Fruit fly (Drosophila melanogaster) whole organism, embryonic: ENCODE results near the gene ZIPIC.
A peak's percentile ranks its signal among the peaks of the same experiment; 100 is the strongest.

Experiments
- Atf-2 ChIP-seq: fragments of 200-800 bp; sonication (Bioruptor generic); optimal IDR thresholded peaks from 2 replicates; lab custom pipeline; 2016; ENCODE audit warnings: missing biosample characterization, missing genetic modification characterization
- B-H1 ChIP-seq: fragments of 200-800 bp; sonication (Bioruptor generic); IDR thresholded peaks from 3 replicates; pipeline ENCODE4 v1.3.6; 2022; ENCODE audit warnings: missing biosample characterization, missing genetic modification characterization
- BEAF-32 ChIP-seq: fragments of 200-800 bp; sonication (Bioruptor generic); optimal IDR thresholded peaks from 3 replicates; lab custom pipeline; 2017; ENCODE audit warnings: missing biosample characterization, missing genetic modification characterization, mild to moderate bottlenecking, moderate library complexity, missing genetic modification reagents
- CG10979 ChIP-seq: fragments of 200-800 bp; sonication (Bioruptor generic); optimal IDR thresholded peaks from 2 replicates; lab custom pipeline; 2018; ENCODE audit warnings: missing biosample characterization, mild to moderate bottlenecking, missing genetic modification characterization, moderate library complexity
- CG11456 ChIP-seq: fragments of 200-800 bp; sonication (Bioruptor generic); IDR thresholded peaks from 3 replicates; pipeline ENCODE4 v1.3.6; 2022; ENCODE audit warnings: missing biosample characterization, missing genetic modification characterization
- CG11560 ChIP-seq: fragments of 200-800 bp; sonication (Bioruptor generic); IDR thresholded peaks from 3 replicates; pipeline ENCODE4 v1.3.6; 2022; ENCODE audit warnings: missing biosample characterization, missing genetic modification characterization
- CG12155 ChIP-seq: fragments of 200-800 bp; sonication (Bioruptor generic); optimal IDR thresholded peaks from 3 replicates; lab custom pipeline; 2016; ENCODE audit warnings: missing biosample characterization, missing genetic modification characterization
- CG13123 ChIP-seq: fragments of 200-800 bp; sonication (Bioruptor generic); optimal IDR thresholded peaks from 2 replicates; lab custom pipeline; 2016; ENCODE audit warnings: missing biosample characterization, missing genetic modification characterization
- CG15269 ChIP-seq: fragments of 200-800 bp; sonication (Bioruptor generic); optimal IDR thresholded peaks from 2 replicates; lab custom pipeline; 2018; ENCODE audit warnings: missing biosample characterization, mild to moderate bottlenecking, missing genetic modification characterization, moderate library complexity
- CG15514 ChIP-seq: fragments of 200-800 bp; sonication (Bioruptor generic); optimal IDR thresholded peaks from 3 replicates; lab custom pipeline; 2017; ENCODE audit warnings: missing biosample characterization, missing genetic modification characterization, mild to moderate bottlenecking, moderate library complexity, missing genetic modification reagents
- CG1602 ChIP-seq: fragments of 200-800 bp; sonication (Bioruptor generic); optimal IDR thresholded peaks from 3 replicates; lab custom pipeline; 2016; ENCODE audit warnings: missing biosample characterization, missing genetic modification characterization
- CG16815 ChIP-seq: fragments of 200-800 bp; sonication (Bioruptor generic); optimal IDR thresholded peaks from 3 replicates; lab custom pipeline; 2017; ENCODE audit warnings: missing biosample characterization, mild to moderate bottlenecking, missing genetic modification characterization
- CG2116 ChIP-seq: fragments of 200-800 bp; sonication (Bioruptor generic); optimal IDR thresholded peaks from 3 replicates; lab custom pipeline; 2018; ENCODE audit warnings: missing biosample characterization, mild to moderate bottlenecking, missing genetic modification characterization
- CG2120 ChIP-seq: fragments of 200-800 bp; sonication (Bioruptor generic); optimal IDR thresholded peaks from 3 replicates; lab custom pipeline; 2016; ENCODE audit warnings: missing biosample characterization, missing genetic modification characterization
- CG30431 ChIP-seq: fragments of 200-800 bp; sonication (Bioruptor generic); optimal IDR thresholded peaks from 2 replicates; lab custom pipeline; 2017; ENCODE audit warnings: missing biosample characterization, missing genetic modification characterization
- CG32767 ChIP-seq: fragments of 200-800 bp; sonication (Bioruptor generic); IDR thresholded peaks from 2 replicates; pipeline ENCODE4 v1.3.6; 2022; ENCODE audit warnings: missing biosample characterization, missing genetic modification characterization
- CG43689 ChIP-seq: fragments of 200-800 bp; sonication (Bioruptor generic); IDR thresholded peaks from 2 replicates; pipeline ENCODE4 v1.3.6; 2022; ENCODE audit warnings: missing biosample characterization, missing genetic modification characterization
- CG6813 ChIP-seq: fragments of 200-800 bp; sonication (Bioruptor generic); optimal IDR thresholded peaks from 2 replicates; lab custom pipeline; 2017; ENCODE audit warnings: missing biosample characterization, missing genetic modification characterization, mild to moderate bottlenecking, moderate library complexity, missing genetic modification reagents
- CG7928 ChIP-seq: fragments of 200-800 bp; sonication (Bioruptor generic); optimal IDR thresholded peaks from 2 replicates; lab custom pipeline; 2017; ENCODE audit warnings: missing biosample characterization, mild to moderate bottlenecking, missing genetic modification characterization
- CG7963 ChIP-seq: fragments of 200-800 bp; sonication (Bioruptor generic); IDR thresholded peaks from 3 replicates; pipeline ENCODE4 v1.3.6; 2022; ENCODE audit warnings: missing biosample characterization, missing genetic modification characterization; ENCODE audit not compliant: partially characterized antibody
- CoRest ChIP-seq: fragments of 200-800 bp; sonication (Bioruptor generic); optimal IDR thresholded peaks from 3 replicates; lab custom pipeline; 2018; ENCODE audit warnings: missing biosample characterization, mild to moderate bottlenecking, missing genetic modification characterization, moderate library complexity
- Drgx ChIP-seq: fragments of 200-800 bp; sonication (Bioruptor generic); IDR thresholded peaks from 2 replicates; pipeline ENCODE4 v1.3.6; 2022; ENCODE audit warnings: missing biosample characterization, missing genetic modification characterization
- E2f2 ChIP-seq: fragments of 200-800 bp; sonication (Bioruptor generic); IDR thresholded peaks from 2 replicates; pipeline ENCODE4 v1.3.6; 2022; ENCODE audit warnings: missing biosample characterization, missing genetic modification characterization
- Fer3 ChIP-seq: fragments of 200-800 bp; sonication (Bioruptor generic); optimal IDR thresholded peaks from 2 replicates; lab custom pipeline; 2018; ENCODE audit warnings: missing biosample characterization, mild to moderate bottlenecking, missing genetic modification characterization, moderate library complexity
- GATAe ChIP-seq: fragments of 200-800 bp; sonication (Bioruptor generic); conservative IDR thresholded peaks from 2 replicates; pipeline ENCODE4 v1.3.6; 2022; ENCODE audit warnings: missing biosample characterization, missing genetic modification characterization
- Hey ChIP-seq: fragments of 200-800 bp; sonication (Bioruptor generic); optimal IDR thresholded peaks from 3 replicates; lab custom pipeline; 2018; ENCODE audit warnings: missing biosample characterization, mild to moderate bottlenecking, missing genetic modification characterization
- Mrtf ChIP-seq: fragments of 200-800 bp; sonication (Bioruptor generic); IDR thresholded peaks from 3 replicates; pipeline ENCODE4 v1.3.6; 2022; ENCODE audit warnings: missing biosample characterization, missing genetic modification characterization
- Opbp ChIP-seq: fragments of 200-800 bp; sonication (Bioruptor generic); IDR thresholded peaks from 3 replicates; pipeline ENCODE4 v1.3.6; 2022; ENCODE audit warnings: missing biosample characterization, missing genetic modification characterization; ENCODE audit not compliant: partially characterized antibody
- Sin3A ChIP-seq: fragments of >200 bp; optimal IDR thresholded peaks from 2 replicates; lab custom pipeline; 2018
- Six4 ChIP-seq: fragments of 200-800 bp; sonication (Bioruptor generic); optimal IDR thresholded peaks from 2 replicates; lab custom pipeline; 2016; ENCODE audit warnings: missing biosample characterization, missing genetic modification characterization
- Ssrp ChIP-seq: fragments of 200-800 bp; sonication (Bioruptor generic); optimal IDR thresholded peaks from 2 replicates; lab custom pipeline; 2018; ENCODE audit warnings: missing biosample characterization, mild to moderate bottlenecking, missing genetic modification characterization, moderate library complexity
- Stat92E ChIP-seq, 3 experiments: fragments of >200 bp in 2 of 3; fragments of 200-800 bp in 1 of 3; sonication (Bioruptor generic) in 1 of 3; optimal IDR thresholded peaks; 2 replicates each; lab custom pipeline; 2017 to 2019; ENCODE audit warnings: missing biosample characterization in 3 of 3, missing genetic modification characterization in 3 of 3, mild to moderate bottlenecking in 1 of 3, moderate library complexity in 1 of 3
- ab ChIP-seq: fragments of 200-800 bp; sonication (Bioruptor generic); optimal IDR thresholded peaks from 2 replicates; lab custom pipeline; 2016; ENCODE audit warnings: missing biosample characterization, missing genetic modification characterization
- al ChIP-seq: fragments of 200-800 bp; sonication (Bioruptor generic); IDR thresholded peaks from 2 replicates; pipeline ENCODE4 v1.3.6; 2022; ENCODE audit warnings: missing biosample characterization, missing genetic modification characterization
- ash1 ChIP-seq: fragments of 200-800 bp; sonication (Bioruptor generic); optimal IDR thresholded peaks from 2 replicates; lab custom pipeline; 2018; ENCODE audit warnings: missing biosample characterization, mild to moderate bottlenecking, missing genetic modification characterization
- corto ChIP-seq: fragments of 200-800 bp; sonication (Bioruptor generic); optimal IDR thresholded peaks from 2 replicates; lab custom pipeline; 2016; ENCODE audit warnings: missing biosample characterization, mild to moderate bottlenecking, missing genetic modification characterization, moderate library complexity
- croc ChIP-seq: fragments of 200-800 bp; sonication (Bioruptor generic); conservative IDR thresholded peaks from 3 replicates; pipeline ENCODE4 v1.3.6; 2022; ENCODE audit warnings: missing biosample characterization, missing genetic modification characterization
- dmrt99B ChIP-seq: fragments of 200-800 bp; sonication (Bioruptor generic); optimal IDR thresholded peaks from 2 replicates; lab custom pipeline; 2018; ENCODE audit warnings: missing biosample characterization, mild to moderate bottlenecking, missing genetic modification characterization, moderate library complexity
- ems ChIP-seq: fragments of 200-800 bp; sonication (Bioruptor generic); optimal IDR thresholded peaks from 3 replicates; lab custom pipeline; 2016; ENCODE audit warnings: missing biosample characterization, missing genetic modification characterization
- gcm ChIP-seq: fragments of 200-800 bp; sonication (Bioruptor generic); optimal IDR thresholded peaks from 2 replicates; lab custom pipeline; 2019; ENCODE audit warnings: missing biosample characterization, mild to moderate bottlenecking, missing genetic modification characterization, moderate library complexity
- inv ChIP-seq: fragments of 200-800 bp; sonication (Bioruptor generic); IDR thresholded peaks from 2 replicates; pipeline ENCODE4 v1.3.6; 2022; ENCODE audit warnings: missing biosample characterization, missing genetic modification characterization; ENCODE audit not compliant: partially characterized antibody
- kay ChIP-seq: fragments of 200-800 bp; sonication (Bioruptor generic); optimal IDR thresholded peaks from 2 replicates; lab custom pipeline; 2016; ENCODE audit warnings: missing biosample characterization, missing genetic modification characterization
- luna ChIP-seq: fragments of 200-800 bp; sonication (Bioruptor generic); optimal IDR thresholded peaks from 2 replicates; lab custom pipeline; 2016; ENCODE audit warnings: missing biosample characterization, missing genetic modification characterization
- pita ChIP-seq: fragments of 200-800 bp; sonication (Bioruptor generic); optimal IDR thresholded peaks from 2 replicates; lab custom pipeline; 2017; ENCODE audit warnings: missing biosample characterization, mild to moderate bottlenecking, missing genetic modification characterization
- pnt ChIP-seq: fragments of 200-800 bp; sonication (Bioruptor generic); optimal IDR thresholded peaks from 3 replicates; lab custom pipeline; 2016; ENCODE audit warnings: missing biosample characterization, missing genetic modification characterization
- sim ChIP-seq: fragments of 200-800 bp; sonication (Bioruptor generic); IDR thresholded peaks from 2 replicates; pipeline ENCODE4 v1.3.6; 2022; ENCODE audit warnings: missing biosample characterization, missing genetic modification characterization
- slou ChIP-seq: fragments of 200-800 bp; sonication (Bioruptor generic); optimal IDR thresholded peaks from 3 replicates; lab custom pipeline; 2016; ENCODE audit warnings: missing biosample characterization, missing genetic modification characterization
- slp2 ChIP-seq: fragments of 200-800 bp; sonication (Bioruptor generic); optimal IDR thresholded peaks from 2 replicates; lab custom pipeline; 2016; ENCODE audit warnings: missing biosample characterization, missing genetic modification characterization
- tin ChIP-seq: fragments of 200-800 bp; sonication (Bioruptor generic); optimal IDR thresholded peaks from 3 replicates; lab custom pipeline; 2016; ENCODE audit warnings: missing biosample characterization, missing genetic modification characterization
- trem ChIP-seq: fragments of 200-800 bp; optimal IDR thresholded peaks from 3 replicates; lab custom pipeline; 2019; ENCODE audit warnings: missing biosample characterization, mild to moderate bottlenecking, missing genetic modification characterization, moderate library complexity
- twi ChIP-seq: fragments of 200-800 bp; optimal IDR thresholded peaks from 2 replicates; lab custom pipeline; 2019; ENCODE audit warnings: missing biosample characterization, mild to moderate bottlenecking, missing genetic modification characterization, moderate library complexity

The ZIPIC gene

DNA sequence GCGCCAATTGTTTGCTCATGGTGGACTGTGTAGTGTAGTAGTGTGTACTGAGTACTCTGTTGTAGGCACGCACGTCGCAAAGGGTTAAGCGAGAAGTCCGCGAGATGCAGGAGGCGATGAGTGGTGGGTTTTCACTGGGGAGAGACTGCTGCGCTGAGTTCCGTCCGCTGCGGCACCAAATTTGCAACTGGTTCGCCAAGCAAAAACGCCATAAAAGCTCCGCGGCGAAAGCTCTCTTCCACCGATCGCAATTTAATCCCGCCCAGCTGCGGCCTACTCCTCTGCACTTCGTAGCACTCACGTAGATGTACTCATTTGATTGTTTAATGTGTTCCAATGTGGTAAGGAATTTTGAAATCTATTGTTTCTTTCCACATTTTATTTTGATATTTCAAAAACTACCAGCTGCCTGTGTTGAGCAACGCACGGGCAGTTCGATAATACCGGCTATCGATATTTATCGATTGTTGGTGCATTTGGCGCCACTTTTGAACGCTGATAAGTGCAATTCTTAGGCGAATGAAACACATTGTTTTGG is 21.6 kb downstream of the ZIPIC start, which contains the start of gene CG7920 (continued):
- peak in 1 of 3 experiments; percentile 9 for TF ChIP-seq Stat92E (GFP tag; optimal IDR thresholded peaks at IDR 0.05; lab: Kevin White, UChicago)
- no peak for TF ChIP-seq Ssrp (tag; lab: Kevin White, UChicago)
- no peak for TF ChIP-seq al (GFP tag; lab: Robert Waterston, UW)
- no peak for TF ChIP-seq Hey (tag; lab: Kevin White, UChicago)
- no peak for TF ChIP-seq CG6813 (GFP tag; lab: Kevin White, UChicago)
- peak; percentile 46; the same call in 1 of the 2 replicates for TF ChIP-seq inv (GFP tag; lab: Robert Waterston, UW)
- TF ChIP-seq Opbp (GFP tag; lab: Robert Waterston, UW) = peak; percentile 75
- no peak for TF ChIP-seq CG7928 (GFP tag; lab: Kevin White, UChicago)
- no peak for TF ChIP-seq CG11456 (GFP tag; lab: Robert Waterston, UW)
- TF ChIP-seq CG11560 (tag; lab: Robert Waterston, UW) = no peak
- TF ChIP-seq CG30431 (GFP tag; lab: Kevin White, UChicago) = no peak
- peak; percentile 10 for TF ChIP-seq CG15269
- TF ChIP-seq Atf-2 = no peak
- TF ChIP-seq sim (GFP tag; lab: Robert Waterston, UW) = no peak
- TF ChIP-seq luna (GFP tag; lab: Kevin White, UChicago) = no peak
- TF ChIP-seq Sin3A (lab: Kevin White, UChicago) = peak; percentile 71
- TF ChIP-seq CG2120 (GFP tag; lab: Kevin White, UChicago) = peak; percentile 54
- TF ChIP-seq CG16815 (GFP tag; lab: Kevin White, UChicago) = no peak
- TF ChIP-seq Mrtf = no peak
- peak; percentile 34 for TF ChIP-seq CoRest (tag; lab: Kevin White, UChicago)
- no peak for TF ChIP-seq CG32767 (GFP tag; lab: Robert Waterston, UW)
- TF ChIP-seq E2f2 = peak; percentile 99
- TF ChIP-seq trem (tag; lab: Kevin White, UChicago) = peak; percentile 60
- TF ChIP-seq CG2116 (GFP tag; lab: Kevin White, UChicago) = peak; percentile 75
- TF ChIP-seq gcm (GFP tag; lab: Kevin White, UChicago) = peak; percentile 4
- no peak for TF ChIP-seq Six4 (GFP tag; lab: Kevin White, UChicago)
- TF ChIP-seq CG1602 (GFP tag; lab: Kevin White, UChicago) = no peak
- no peak for TF ChIP-seq Fer3
- no peak for TF ChIP-seq dmrt99B (tag; lab: Kevin White, UChicago)
- TF ChIP-seq GATAe (GFP tag; lab: Robert Waterston, UW) = no peak
- TF ChIP-seq ems (GFP tag; lab: Kevin White, UChicago) = peak; percentile 48
- peak; percentile 50; the same call in 1 of the 2 replicates for TF ChIP-seq Drgx
- no peak for TF ChIP-seq kay (GFP tag; lab: Kevin White, UChicago)
- no peak for TF ChIP-seq ash1 (GFP tag; lab: Kevin White, UChicago)
- TF ChIP-seq slou = no peak
- no peak for TF ChIP-seq CG43689
- TF ChIP-seq CG7963 (GFP tag; lab: Robert Waterston, UW) = peak; percentile 30; the same call in 1 of the 3 replicates
- TF ChIP-seq twi (tag; lab: Kevin White, UChicago) = no peak
- no peak for TF ChIP-seq croc
- TF ChIP-seq BEAF-32 (GFP tag; lab: Kevin White, UChicago) = peak; percentile 87
- no peak for TF ChIP-seq slp2 (GFP tag; lab: Kevin White, UChicago)
- TF ChIP-seq B-H1 = no peak
- TF ChIP-seq ab (GFP tag; lab: Kevin White, UChicago) = no peak
- no peak for TF ChIP-seq pita (GFP tag; lab: Kevin White, UChicago)
- TF ChIP-seq corto (GFP tag; lab: Kevin White, UChicago) = no peak
- TF ChIP-seq CG10979 = peak; percentile 0
- peak; percentile 9 for TF ChIP-seq tin (GFP tag; lab: Kevin White, UChicago)
- no peak for TF ChIP-seq CG13123 (GFP tag; lab: Kevin White, UChicago)
- TF ChIP-seq CG12155 (GFP tag; lab: Kevin White, UChicago) = no peak
- TF ChIP-seq CG15514 = peak; percentile 98
- no peak for TF ChIP-seq pnt (GFP tag; lab: Kevin White, UChicago)
